Fruit fly (Drosophila melanogaster): ENCODE results near the gene jdp.

- TF ChIP-seq Ets98B (GFP tag; IDR thresholded peaks at IDR 0.05) (no peak), Pif1B (GFP tag; optimal IDR thresholded peaks at IDR 0.05) (no peak), CG8159 (tag; optimal IDR thresholded peaks at IDR 0.05) (no peak), CG12605 (GFP tag; IDR thresholded peaks at IDR 0.05) (no peak), CG10348 (GFP tag; IDR thresholded peaks at IDR 0.05) (no peak), CG32121 (GFP tag; IDR thresholded peaks at IDR 0.05) (no peak), EcR (GFP tag; optimal IDR thresholded peaks at IDR 0.05) (no peak), Snoo (tag; optimal IDR thresholded peaks at IDR 0.05) (no peak)
Measured at dm6 chr3R:30496103-30496858, 30.6 kb downstream of the jdp start, which contains the start of gene PH4alphaMP.
